Worm (Caenorhabditis elegans): Measurements from ENCODE around the gene F28A12.10.

Gene F28A12.10

DNA sequence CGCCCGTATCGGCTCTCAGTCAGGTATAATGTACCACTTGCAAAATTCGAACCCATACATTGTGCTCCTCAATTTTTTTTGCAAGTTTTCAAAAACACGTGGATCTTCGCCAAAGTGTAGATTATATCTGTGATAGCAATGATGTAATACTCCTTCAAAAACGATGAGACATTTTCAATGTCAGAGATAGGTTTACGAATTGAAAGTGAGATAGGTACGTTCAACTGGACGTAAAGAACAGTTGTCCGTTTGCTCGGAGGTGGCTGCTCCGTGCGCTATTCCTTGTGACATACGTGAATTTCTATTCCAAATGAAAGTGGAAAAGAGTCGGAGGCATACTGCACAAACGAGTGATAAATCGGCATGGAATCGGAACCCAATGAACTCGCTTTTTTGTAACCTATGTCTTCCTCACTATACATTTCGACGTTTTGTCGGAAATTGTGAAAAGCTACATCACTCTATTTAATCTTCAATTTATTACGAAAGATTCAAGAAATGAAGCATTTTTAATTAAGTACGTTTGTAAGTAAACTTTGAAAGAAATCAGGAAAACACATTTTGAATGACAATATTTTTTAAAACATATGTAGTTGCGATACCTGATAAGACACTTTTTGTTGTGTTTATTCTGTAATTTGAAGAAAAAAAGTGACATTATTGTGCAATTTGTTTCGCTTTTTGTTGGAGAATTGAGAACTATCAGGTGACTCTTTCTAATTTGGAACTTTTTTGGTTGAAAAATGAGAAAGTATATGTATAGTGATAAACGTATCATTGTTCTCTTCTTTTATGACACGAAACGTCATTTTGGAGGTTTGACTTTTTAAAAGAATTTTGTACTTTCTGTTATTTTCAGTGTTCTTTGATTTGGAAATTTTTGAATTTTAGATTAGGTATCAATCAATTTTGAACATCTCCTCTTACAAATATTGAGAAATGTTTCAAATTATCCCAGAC, 17.2 kb upstream of the F28A12.10 start:
- TF ChIP-seq T22C8.4 (GFP tag; IDR thresholded peaks at IDR 0.05) = no peak
- no peak for TF ChIP-seq ztf-29 (GFP tag; IDR thresholded peaks at IDR 0.05)
- TF ChIP-seq med-1 (GFP tag; optimal IDR thresholded peaks at IDR 0.05; ENCODE audit: insufficient read depth) = no peak
- no peak for TF ChIP-seq ztf-23 (GFP tag; IDR thresholded peaks at IDR 0.05)
- TF ChIP-seq flt-1 (GFP tag; IDR thresholded peaks at IDR 0.05) = no peak
- TF ChIP-seq cog-1 (tag; optimal IDR thresholded peaks at IDR 0.05) = no peak
- no peak for TF ChIP-seq klf-2 (GFP tag; conservative IDR thresholded peaks at IDR 0.05)
- no peak for TF ChIP-seq tab-1 (GFP tag; IDR thresholded peaks at IDR 0.05)
- TF ChIP-seq ref-1 (GFP tag; conservative IDR thresholded peaks at IDR 0.05) = no peak

DNA sequence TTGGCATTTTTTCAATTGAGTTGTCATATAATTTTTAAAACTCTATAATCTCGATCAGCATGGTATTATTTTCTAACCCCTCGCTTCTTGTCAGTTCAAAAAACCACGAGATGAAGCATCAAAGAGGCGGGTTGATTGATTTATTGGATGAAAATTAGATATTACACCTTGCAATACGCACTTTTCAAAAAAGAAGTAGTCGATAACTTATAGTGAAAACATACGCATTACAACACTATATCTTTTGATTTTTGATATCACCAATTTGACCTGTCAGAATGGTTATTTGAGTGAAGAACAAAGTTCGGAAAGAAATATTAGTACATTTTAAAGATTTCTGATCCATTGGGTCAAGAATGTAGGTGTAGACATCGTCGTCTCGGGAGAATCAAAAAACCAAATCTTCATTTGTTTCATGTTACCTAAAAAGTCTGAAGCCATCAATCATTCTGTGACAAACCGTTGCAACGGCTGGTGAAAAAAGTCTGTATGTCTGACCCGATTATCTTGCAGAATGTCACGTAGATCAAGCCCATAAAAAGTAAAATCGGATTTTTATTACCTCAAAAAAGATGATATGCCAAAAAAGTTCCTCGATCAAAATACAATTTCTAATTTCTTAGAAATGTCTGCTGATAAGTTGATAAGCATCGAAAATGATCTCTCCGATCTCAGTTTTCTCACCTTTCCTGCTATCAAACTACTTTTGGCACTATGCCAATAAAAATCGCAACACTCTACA, 15.7 kb upstream of the F28A12.10 start:
- no peak for TF ChIP-seq cog-1 (tag; optimal IDR thresholded peaks at IDR 0.05)
- TF ChIP-seq flt-1 (GFP tag; IDR thresholded peaks at IDR 0.05) = no peak
- TF ChIP-seq T22C8.4 (GFP tag; IDR thresholded peaks at IDR 0.05) = no peak
- TF ChIP-seq med-1 (GFP tag; optimal IDR thresholded peaks at IDR 0.05; ENCODE audit: insufficient read depth) = no peak
- TF ChIP-seq ztf-29 (GFP tag; IDR thresholded peaks at IDR 0.05) = no peak
- TF ChIP-seq ztf-23 (GFP tag; IDR thresholded peaks at IDR 0.05) = no peak
- TF ChIP-seq ref-1 (GFP tag; conservative IDR thresholded peaks at IDR 0.05) = no peak
- no peak for TF ChIP-seq klf-2 (GFP tag; conservative IDR thresholded peaks at IDR 0.05)

DNA sequence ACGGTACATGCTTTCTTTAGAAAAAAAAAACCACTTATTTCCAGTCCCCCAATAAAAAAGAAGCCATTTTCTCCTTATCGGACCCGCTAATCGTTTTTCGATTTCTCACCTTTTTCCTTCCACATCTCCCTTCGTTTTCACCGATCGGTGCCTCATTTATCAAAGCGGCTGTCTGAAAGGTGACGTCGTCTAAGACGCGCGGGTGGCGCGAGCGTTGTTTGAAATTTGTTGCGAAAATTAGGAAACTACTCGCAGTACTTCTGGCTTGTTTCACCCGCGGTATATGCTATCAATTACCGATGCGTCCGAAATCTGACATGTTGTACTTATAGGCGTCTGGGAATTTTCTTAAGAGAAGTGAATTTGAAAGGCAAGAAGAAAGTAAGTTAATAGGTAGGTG, 14.6 kb upstream of the F28A12.10 start:
- no peak for TF ChIP-seq tab-1 (GFP tag; IDR thresholded peaks at IDR 0.05)
- no peak for TF ChIP-seq ztf-29 (GFP tag; IDR thresholded peaks at IDR 0.05)
- no peak for TF ChIP-seq ztf-23 (GFP tag; IDR thresholded peaks at IDR 0.05)
- no peak for TF ChIP-seq cog-1 (tag; optimal IDR thresholded peaks at IDR 0.05)
- no peak for TF ChIP-seq med-1 (GFP tag; optimal IDR thresholded peaks at IDR 0.05; ENCODE audit: insufficient read depth)
- TF ChIP-seq flt-1 (GFP tag; IDR thresholded peaks at IDR 0.05) = no peak
- TF ChIP-seq klf-2 (GFP tag; conservative IDR thresholded peaks at IDR 0.05) = no peak
- TF ChIP-seq T22C8.4 (GFP tag; IDR thresholded peaks at IDR 0.05) = no peak
- TF ChIP-seq ref-1 (GFP tag; conservative IDR thresholded peaks at IDR 0.05) = no peak

DNA sequence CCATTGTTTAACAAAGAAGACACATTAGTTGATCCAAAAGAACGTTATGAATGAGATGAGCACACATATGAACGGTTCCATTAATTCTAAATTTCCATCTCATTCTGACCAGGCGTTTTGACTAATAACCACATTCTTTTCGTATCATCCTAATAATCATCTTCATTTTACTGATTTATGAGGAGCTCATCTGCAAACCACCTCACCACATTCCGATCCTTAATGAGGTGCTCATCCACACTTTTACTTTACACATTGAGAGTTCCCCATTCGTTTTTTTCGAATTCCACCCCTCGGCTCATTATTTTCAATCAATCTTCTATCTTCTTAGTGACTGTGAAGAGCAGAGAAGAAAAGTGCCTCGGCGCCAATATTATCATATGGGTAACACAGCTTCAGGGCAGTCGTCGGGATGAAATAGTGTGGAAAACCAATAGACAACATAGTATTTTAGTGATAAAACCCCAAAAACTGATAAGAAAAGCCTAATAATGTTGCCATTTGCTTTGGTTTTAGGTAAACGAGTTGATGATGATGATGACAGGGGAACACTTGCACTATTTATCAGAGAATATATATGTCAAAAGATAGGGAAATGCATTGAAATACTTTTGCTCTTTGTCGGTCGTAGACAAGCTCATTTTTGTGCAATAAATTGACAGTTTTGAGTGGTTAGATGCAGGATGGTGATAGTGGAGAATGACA, 13.6 kb upstream of the F28A12.10 start:
- TF ChIP-seq klf-2 (GFP tag; conservative IDR thresholded peaks at IDR 0.05) (no peak), med-1 (GFP tag; optimal IDR thresholded peaks at IDR 0.05; ENCODE audit: insufficient read depth) (no peak), ztf-23 (GFP tag; IDR thresholded peaks at IDR 0.05) (no peak), ztf-29 (GFP tag; IDR thresholded peaks at IDR 0.05) (no peak), ref-1 (GFP tag; conservative IDR thresholded peaks at IDR 0.05) (no peak), tab-1 (GFP tag; IDR thresholded peaks at IDR 0.05) (no peak), T22C8.4 (GFP tag; IDR thresholded peaks at IDR 0.05) (no peak), cog-1 (tag; optimal IDR thresholded peaks at IDR 0.05) (no peak), flt-1 (GFP tag; IDR thresholded peaks at IDR 0.05) (no peak)

DNA sequence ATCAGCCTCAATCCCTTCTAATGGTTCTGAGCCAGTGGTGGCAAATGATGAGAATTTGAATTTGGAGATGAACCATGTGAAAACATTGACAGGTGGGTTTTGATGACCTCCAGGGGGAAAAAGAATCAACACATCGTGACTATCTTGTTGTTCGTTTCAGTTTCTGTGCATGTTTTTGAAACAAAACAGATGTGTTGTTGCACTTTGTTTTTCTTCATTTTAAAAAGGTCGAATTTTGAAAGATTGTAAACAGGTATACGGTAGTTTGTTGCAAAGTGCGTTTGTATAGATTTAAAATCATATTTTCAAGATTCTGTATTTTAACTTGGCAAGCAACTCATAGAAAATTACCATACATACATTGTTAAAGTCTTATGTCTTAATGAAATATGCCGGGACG, 12.8 kb upstream of the F28A12.10 start:
- TF ChIP-seq tab-1 (GFP tag; IDR thresholded peaks at IDR 0.05) (no peak), cog-1 (tag; optimal IDR thresholded peaks at IDR 0.05) (no peak), T22C8.4 (GFP tag; IDR thresholded peaks at IDR 0.05) (no peak), klf-2 (GFP tag; conservative IDR thresholded peaks at IDR 0.05) (no peak), ztf-23 (GFP tag; IDR thresholded peaks at IDR 0.05) (no peak), ztf-29 (GFP tag; IDR thresholded peaks at IDR 0.05) (no peak), med-1 (GFP tag; optimal IDR thresholded peaks at IDR 0.05; ENCODE audit: insufficient read depth) (no peak), ref-1 (GFP tag; conservative IDR thresholded peaks at IDR 0.05) (no peak), flt-1 (GFP tag; IDR thresholded peaks at IDR 0.05) (no peak)

DNA sequence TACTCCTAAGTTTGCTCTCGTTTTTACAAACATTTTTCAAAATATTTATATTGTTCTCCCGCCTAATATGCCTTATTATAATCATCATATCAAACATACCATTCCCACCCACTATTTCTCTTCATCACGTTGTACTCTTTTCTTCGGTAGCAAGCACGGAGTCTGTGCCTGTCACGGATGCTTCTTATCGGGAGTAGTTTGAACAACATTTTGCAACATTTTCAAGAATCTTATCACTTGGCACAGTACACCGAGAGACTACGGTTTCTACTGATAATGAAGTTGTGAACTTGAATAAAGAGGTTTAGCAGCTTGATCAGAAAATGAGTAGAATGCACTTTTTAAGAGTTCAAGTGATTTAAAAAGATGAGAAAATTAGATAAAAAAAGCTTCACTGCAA, 10.7 kb upstream of the F28A12.10 start:
- TF ChIP-seq ztf-23 (GFP tag; IDR thresholded peaks at IDR 0.05) (no peak), T22C8.4 (GFP tag; IDR thresholded peaks at IDR 0.05) (no peak), cog-1 (tag; optimal IDR thresholded peaks at IDR 0.05) (no peak), flt-1 (GFP tag; IDR thresholded peaks at IDR 0.05) (no peak), ztf-29 (GFP tag; IDR thresholded peaks at IDR 0.05) (no peak), tab-1 (GFP tag; IDR thresholded peaks at IDR 0.05) (no peak), ref-1 (GFP tag; conservative IDR thresholded peaks at IDR 0.05) (no peak), med-1 (GFP tag; optimal IDR thresholded peaks at IDR 0.05; ENCODE audit: insufficient read depth) (no peak), klf-2 (GFP tag; conservative IDR thresholded peaks at IDR 0.05) (no peak)

DNA sequence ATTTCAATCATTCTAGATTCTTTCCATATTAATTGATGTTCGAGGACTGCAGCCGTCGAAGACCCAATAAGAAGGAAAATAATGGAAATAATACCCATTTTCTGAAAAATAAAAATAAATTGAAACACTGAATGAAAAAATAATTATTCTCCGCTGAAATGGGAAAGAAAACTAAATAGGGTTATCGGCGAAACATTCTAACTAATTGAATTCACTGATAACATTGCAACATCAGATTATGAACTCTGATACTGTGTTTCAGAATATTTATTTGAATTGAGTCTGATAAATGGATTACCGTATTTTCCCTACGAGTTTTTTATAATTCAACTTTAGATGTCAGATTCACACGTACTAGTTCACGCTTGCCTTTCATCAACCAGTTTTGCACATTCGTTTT, 5.5 kb upstream of the F28A12.10 start, which contains the start of gene asp-13:
asp-13 (minus strand) TSS at position 101 of the 400 bp plus-strand sequence.
- TF ChIP-seq flt-1 (GFP tag; IDR thresholded peaks at IDR 0.05) = no peak
- TF ChIP-seq ztf-23 (GFP tag; IDR thresholded peaks at IDR 0.05) = no peak
- no peak for TF ChIP-seq klf-2 (GFP tag; conservative IDR thresholded peaks at IDR 0.05)
- no peak for TF ChIP-seq ref-1 (GFP tag; conservative IDR thresholded peaks at IDR 0.05)
- no peak for TF ChIP-seq cog-1 (tag; optimal IDR thresholded peaks at IDR 0.05)
- TF ChIP-seq T22C8.4 (GFP tag; IDR thresholded peaks at IDR 0.05) = no peak

DNA sequence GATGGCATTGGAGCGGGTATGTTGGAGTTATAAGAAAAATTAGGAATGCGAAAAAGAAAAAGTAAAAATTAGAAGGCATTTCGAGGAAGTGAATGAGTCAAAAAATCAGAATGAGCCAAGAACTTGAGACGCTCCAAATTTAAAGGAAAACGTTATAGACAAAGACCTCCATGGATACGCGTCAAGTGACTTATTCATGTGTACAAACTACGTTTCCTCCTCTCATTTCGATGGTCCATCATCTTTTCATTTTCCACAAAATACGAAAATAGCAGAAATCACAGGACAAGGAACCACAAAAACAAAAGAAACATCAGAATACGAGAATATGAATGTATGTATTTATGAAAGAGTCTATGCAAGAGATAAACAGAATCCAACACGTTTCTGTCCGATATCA, 3.7 kb upstream of the F28A12.10 start, which contains the start of gene F28A12.3:
F28A12.3 (minus strand) TSS at position 101 of the 400 bp plus-strand sequence.
- TF ChIP-seq klf-2 (GFP tag; conservative IDR thresholded peaks at IDR 0.05) (no peak), med-1 (GFP tag; optimal IDR thresholded peaks at IDR 0.05; ENCODE audit: insufficient read depth) (no peak), T22C8.4 (GFP tag; IDR thresholded peaks at IDR 0.05) (no peak), cog-1 (tag; optimal IDR thresholded peaks at IDR 0.05) (no peak), tab-1 (GFP tag; IDR thresholded peaks at IDR 0.05) (no peak), ref-1 (GFP tag; conservative IDR thresholded peaks at IDR 0.05) (no peak), flt-1 (GFP tag; IDR thresholded peaks at IDR 0.05) (no peak), ztf-23 (GFP tag; IDR thresholded peaks at IDR 0.05) (no peak), ztf-29 (GFP tag; IDR thresholded peaks at IDR 0.05) (no peak)
